Worm (Caenorhabditis elegans): Measurements from ENCODE around the gene F22E5.13.

DNA sequence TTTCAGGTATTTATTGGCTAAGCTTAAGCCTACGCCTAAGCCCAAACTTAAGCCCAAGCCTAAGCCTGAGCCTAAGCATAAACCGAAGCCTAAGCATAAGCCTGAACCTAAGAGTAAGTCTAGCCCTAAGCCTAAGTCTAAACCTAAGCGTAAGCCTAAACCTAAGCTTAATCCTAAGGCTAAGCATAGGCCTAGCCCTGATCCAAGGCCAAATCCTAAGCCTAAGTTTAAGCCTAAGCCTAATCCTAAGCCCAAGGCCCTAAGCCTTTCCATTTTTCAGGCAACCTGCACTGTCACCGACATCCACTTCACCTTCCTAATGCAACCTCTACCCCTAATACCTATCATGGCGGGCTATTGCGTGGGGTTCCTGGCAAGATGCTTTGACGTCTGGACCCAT lies 38.4 kb downstream of the F22E5.13 start:
- TF ChIP-seq klf-2 (GFP tag; conservative IDR thresholded peaks at IDR 0.05) (no peak), T22C8.4 (GFP tag; IDR thresholded peaks at IDR 0.05) (no peak), tab-1 (GFP tag; IDR thresholded peaks at IDR 0.05) (no peak), med-1 (GFP tag; optimal IDR thresholded peaks at IDR 0.05; ENCODE audit: insufficient read depth) (no peak), flt-1 (GFP tag; IDR thresholded peaks at IDR 0.05) (no peak), ref-1 (GFP tag; conservative IDR thresholded peaks at IDR 0.05) (no peak)

Data from whole organism, midembryonic.